Fruit fly (Drosophila melanogaster) whole organism, adult: ENCODE results near the gene CG2059.

ENCODE experiments used
- CG11617 ChIP-seq: fragments of 200-800 bp; sonication (Bioruptor generic); optimal IDR thresholded peaks from 2 replicates; lab custom pipeline; 2017; ENCODE audit warnings: mild to moderate bottlenecking, missing biosample characterization, missing genetic modification reagents, missing genetic modification characterization
- CG12768 ChIP-seq: fragments of 200-800 bp; sonication (Bioruptor generic); optimal IDR thresholded peaks from 2 replicates; lab custom pipeline; 2017; ENCODE audit warnings: missing biosample characterization, missing genetic modification characterization, mild to moderate bottlenecking, moderate library complexity, missing genetic modification reagents
- CG14711 ChIP-seq: fragments of 200-800 bp; sonication (Bioruptor generic); optimal IDR thresholded peaks from 2 replicates; lab custom pipeline; 2018; ENCODE audit warnings: missing biosample characterization, mild to moderate bottlenecking, missing genetic modification characterization, moderate library complexity
- CG33017 ChIP-seq: fragments of 200-800 bp; sonication (Bioruptor generic); optimal IDR thresholded peaks from 2 replicates; lab custom pipeline; 2018; ENCODE audit warnings: missing biosample characterization, mild to moderate bottlenecking, missing genetic modification characterization, moderate library complexity
- CG7045 ChIP-seq: fragments of 200-800 bp; sonication (Bioruptor generic); optimal IDR thresholded peaks from 2 replicates; lab custom pipeline; 2017; ENCODE audit warnings: missing biosample characterization, mild to moderate bottlenecking, missing genetic modification characterization
- CG7101 ChIP-seq: fragments of 200-800 bp; sonication (Bioruptor generic); optimal IDR thresholded peaks from 2 replicates; lab custom pipeline; 2018; ENCODE audit warnings: missing biosample characterization, mild to moderate bottlenecking, missing genetic modification characterization, moderate library complexity
- Clk ChIP-seq: fragments of 200-800 bp; sonication (Bioruptor generic); optimal IDR thresholded peaks from 2 replicates; lab custom pipeline; 2017; ENCODE audit warnings: missing biosample characterization, missing genetic modification characterization
- Crg-1 ChIP-seq: fragments of 200-800 bp; sonication (Bioruptor generic); optimal IDR thresholded peaks from 2 replicates; lab custom pipeline; 2016; ENCODE audit warnings: missing biosample characterization, missing genetic modification characterization
- Hr96 ChIP-seq: fragments of 200-800 bp; sonication (Bioruptor generic); optimal IDR thresholded peaks from 2 replicates; lab custom pipeline; 2016; ENCODE audit warnings: missing biosample characterization, missing genetic modification characterization
- bab1 ChIP-seq: fragments of 200-800 bp; sonication (Bioruptor generic); optimal IDR thresholded peaks from 3 replicates; lab custom pipeline; 2019; ENCODE audit warnings: missing biosample characterization, mild to moderate bottlenecking, missing genetic modification characterization, moderate library complexity
- cic ChIP-seq: fragments of 200-800 bp; sonication (Bioruptor generic); optimal IDR thresholded peaks from 2 replicates; lab custom pipeline; 2017; ENCODE audit warnings: missing biosample characterization, mild to moderate bottlenecking, missing genetic modification characterization, moderate library complexity
- kay ChIP-seq: fragments of 200-800 bp; sonication (Bioruptor generic); peaks from one replicate; lab custom pipeline; 2016; ENCODE audit warnings: missing biosample characterization, missing genetic modification characterization, borderline replicate concordance
- toe ChIP-seq: fragments of 200-800 bp; sonication (Bioruptor generic); optimal IDR thresholded peaks from 2 replicates; lab custom pipeline; 2016; ENCODE audit warnings: missing biosample characterization, missing genetic modification characterization

DNA sequence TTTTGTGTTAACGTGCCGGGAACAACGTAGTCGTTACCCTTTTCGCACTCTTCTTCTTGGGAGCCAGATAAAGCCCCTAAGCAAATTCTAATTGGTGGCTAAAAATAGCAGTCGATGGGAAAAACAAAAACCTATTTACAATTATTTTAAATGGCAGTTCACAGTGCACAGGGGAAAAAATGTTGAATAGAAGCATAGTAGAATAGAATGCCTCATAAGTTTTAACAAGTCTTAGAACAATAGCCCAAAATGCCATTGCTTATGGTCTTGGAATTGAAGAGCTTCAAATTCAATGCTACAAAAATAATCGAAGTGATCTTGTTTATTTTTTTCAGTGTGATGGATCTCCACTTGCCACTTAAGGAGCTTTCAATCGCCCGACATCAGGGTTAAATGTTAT lies 46.3 kb downstream of the CG2059 start:
- no peak for TF ChIP-seq CG12768 (GFP tag; lab: Kevin White, UChicago)
- TF ChIP-seq bab1 (GFP tag; lab: Kevin White, UChicago): no peak
- no peak for TF ChIP-seq cic (GFP tag; lab: Kevin White, UChicago)
- no peak for TF ChIP-seq Hr96 (GFP tag; lab: Kevin White, UChicago)
- TF ChIP-seq CG7045: no peak
- no peak for TF ChIP-seq Crg-1 (GFP tag; lab: Kevin White, UChicago)
- TF ChIP-seq kay (GFP tag; lab: Kevin White, UChicago): no peak
- no peak for TF ChIP-seq CG7101 (tag; lab: Kevin White, UChicago)
- TF ChIP-seq CG33017 (tag; lab: Kevin White, UChicago): no peak
- no peak for TF ChIP-seq toe (GFP tag; lab: Kevin White, UChicago)
- no peak for TF ChIP-seq CG11617 (GFP tag; lab: Kevin White, UChicago)
- no peak for TF ChIP-seq CG14711 (tag; lab: Kevin White, UChicago)
- TF ChIP-seq Clk: no peak
